Fruit fly (Drosophila melanogaster) whole organism, embryonic: ENCODE results near the gene CG8379.

Experiments used
- Abd-B ChIP-seq: fragments of 200-800 bp; sonication (Bioruptor generic); optimal IDR thresholded peaks from 2 replicates; lab custom pipeline; 2018; ENCODE audit warnings: missing biosample characterization, mild to moderate bottlenecking, missing genetic modification characterization, moderate library complexity
- Antp ChIP-seq: fragments of 200-800 bp; sonication (Bioruptor generic); optimal IDR thresholded peaks from 3 replicates; lab custom pipeline; 2016; ENCODE audit warnings: missing biosample characterization, missing genetic modification characterization
- Deaf1 ChIP-seq: fragments of 200-800 bp; optimal IDR thresholded peaks from 3 replicates; lab custom pipeline; 2019; ENCODE audit warnings: missing biosample characterization, mild to moderate bottlenecking, missing genetic modification characterization, moderate library complexity
- chm ChIP-seq: fragments of 200-800 bp; sonication (Bioruptor generic); IDR thresholded peaks from 2 replicates; pipeline ENCODE4 v1.3.6; 2022; ENCODE audit warnings: missing biosample characterization, missing genetic modification characterization
- psq ChIP-seq: fragments of 200-800 bp; sonication (Bioruptor generic); optimal IDR thresholded peaks from 2 replicates; lab custom pipeline; 2017; ENCODE audit warnings: missing biosample characterization, missing genetic modification characterization

- TF ChIP-seq chm (GFP tag; lab: Robert Waterston, UW): no peak; the same call in 1 of the 2 replicates
- TF ChIP-seq Antp: no peak
- no peak for TF ChIP-seq psq (GFP tag; lab: Kevin White, UChicago)
- no peak for TF ChIP-seq Abd-B (GFP tag; lab: Kevin White, UChicago)
- TF ChIP-seq Deaf1: no peak
Observed at dm6 chr3R:8819551-8820057, 4.6 kb upstream of the CG8379 start.
